Fruit fly (Drosophila melanogaster) whole organism, wandering third instar larva: ENCODE results near the gene CG1801.

Experiments
- Abd-B ChIP-seq: fragments of >200 bp; optimal IDR thresholded peaks from 2 replicates; lab custom pipeline; 2017; ENCODE audit warnings: missing biosample characterization, missing genetic modification characterization
- CG32264 ChIP-seq: fragments of 200-800 bp; sonication (Bioruptor generic); optimal IDR thresholded peaks from 2 replicates; lab custom pipeline; 2016; ENCODE audit warnings: missing biosample characterization, missing genetic modification characterization
- CG9705 ChIP-seq: fragments of 200-800 bp; sonication (Bioruptor generic); optimal IDR thresholded peaks from 2 replicates; lab custom pipeline; 2018; ENCODE audit warnings: missing biosample characterization, mild to moderate bottlenecking, missing genetic modification characterization
- CrebA ChIP-seq: fragments of 200-800 bp; sonication (Bioruptor generic); optimal IDR thresholded peaks from 2 replicates; lab custom pipeline; 2016; ENCODE audit warnings: missing biosample characterization, mild to moderate bottlenecking, missing genetic modification characterization, borderline replicate concordance
- Dfd ChIP-seq: fragments of >200 bp; optimal IDR thresholded peaks from 2 replicates; lab custom pipeline; 2017; ENCODE audit warnings: missing biosample characterization, missing genetic modification characterization
- Dif ChIP-seq: fragments of 200-275, 200-300 bp; sonication (Bioruptor generic); optimal IDR thresholded peaks from 2 replicates; lab custom pipeline; 2018; ENCODE audit warnings: missing biosample characterization, missing genetic modification characterization; ENCODE audit not compliant: partially characterized antibody
- GATAd ChIP-seq: sonication (Bioruptor generic); optimal IDR thresholded peaks from 2 replicates; lab custom pipeline; 2016; ENCODE audit warnings: missing biosample characterization, missing genetic modification characterization
- HLH106 ChIP-seq: fragments of 200-800 bp; optimal IDR thresholded peaks from 3 replicates; lab custom pipeline; 2019; ENCODE audit warnings: missing biosample characterization, mild to moderate bottlenecking, missing genetic modification characterization, moderate library complexity
- Hnf4 ChIP-seq: fragments of 200-800 bp; sonication (Bioruptor generic); optimal IDR thresholded peaks from 2 replicates; lab custom pipeline; 2016; ENCODE audit warnings: missing biosample characterization, mild to moderate bottlenecking, missing genetic modification characterization
- Hr78 ChIP-seq: fragments of >200 bp; optimal IDR thresholded peaks from 2 replicates; lab custom pipeline; 2017; ENCODE audit warnings: missing biosample characterization, missing genetic modification characterization
- Hr83 ChIP-seq: fragments of 200-300 bp; sonication (Bioruptor generic); optimal IDR thresholded peaks from 2 replicates; lab custom pipeline; 2016; ENCODE audit warnings: missing biosample characterization, mild to moderate bottlenecking, missing genetic modification characterization, moderate library complexity; ENCODE audit not compliant: poor library complexity, severe bottlenecking
- Jra ChIP-seq: sonication (Bioruptor generic); optimal IDR thresholded peaks from 2 replicates; lab custom pipeline; 2016; ENCODE audit warnings: missing biosample characterization, missing genetic modification characterization
- Mio ChIP-seq: sonication (Bioruptor generic); optimal IDR thresholded peaks from 2 replicates; lab custom pipeline; 2016; ENCODE audit warnings: missing biosample characterization, missing genetic modification characterization
- Myc ChIP-seq: fragments of >200 bp; optimal IDR thresholded peaks from 2 replicates; lab custom pipeline; 2017
- N ChIP-seq: fragments of >200 bp; optimal IDR thresholded peaks from 2 replicates; lab custom pipeline; 2018; ENCODE audit warnings: missing biosample characterization, missing external identifiers, missing genetic modification characterization
- OdsH ChIP-seq: fragments of 200-800 bp; sonication (Bioruptor generic); optimal IDR thresholded peaks from 2 replicates; lab custom pipeline; 2016; ENCODE audit warnings: missing biosample characterization, mild to moderate bottlenecking, missing genetic modification characterization
- Rel ChIP-seq, 2 experiments: fragments of 200-800 bp; sonication (Bioruptor generic) in 1 of 2; optimal IDR thresholded peaks; 2 replicates in 1 of 2; 3 replicates in 1 of 2; lab custom pipeline; 2016 to 2019; ENCODE audit warnings: mild to moderate bottlenecking in 2 of 2, missing biosample characterization in 2 of 2, missing genetic modification characterization in 2 of 2, moderate library complexity in 1 of 2
- Sp1 ChIP-seq: fragments of 200-800 bp; sonication (Bioruptor generic); optimal IDR thresholded peaks from 3 replicates; lab custom pipeline; 2019; ENCODE audit warnings: missing biosample characterization, mild to moderate bottlenecking, missing genetic modification characterization, moderate library complexity
- Vsx2 ChIP-seq: fragments of 200-300, 225-300 bp; sonication (Bioruptor generic); optimal IDR thresholded peaks from 2 replicates; lab custom pipeline; 2018; ENCODE audit warnings: missing biosample characterization, missing genetic modification characterization; ENCODE audit not compliant: partially characterized antibody
- br ChIP-seq: fragments of 200-800 bp; sonication (Bioruptor generic); optimal IDR thresholded peaks from 2 replicates; lab custom pipeline; 2016; ENCODE audit warnings: missing biosample characterization, missing genetic modification characterization
- brk ChIP-seq: fragments of 200-800 bp; sonication (Bioruptor generic); optimal IDR thresholded peaks from 2 replicates; lab custom pipeline; 2016; ENCODE audit warnings: missing biosample characterization, mild to moderate bottlenecking, missing genetic modification characterization
- dl ChIP-seq, 2 experiments: fragments of 175-275, 200-275 bp in 1 of 2; fragments of 200-275 bp in 1 of 2; sonication (Bioruptor generic); optimal IDR thresholded peaks; lab custom pipeline; 2018; ENCODE audit warnings: mild to moderate bottlenecking in 2 of 2, missing biosample characterization in 2 of 2, missing genetic modification characterization in 2 of 2, moderate library complexity in 2 of 2; ENCODE audit not compliant: partially characterized antibody in 2 of 2, insufficient read depth in 1 of 2
- dmrt93B ChIP-seq: fragments of 200-800 bp; sonication (Bioruptor generic); optimal IDR thresholded peaks from 2 replicates; lab custom pipeline; 2018; ENCODE audit warnings: missing biosample characterization, mild to moderate bottlenecking, missing genetic modification characterization
- dsf ChIP-seq: sonication (Bioruptor generic); optimal IDR thresholded peaks from 2 replicates; lab custom pipeline; 2016; ENCODE audit warnings: missing biosample characterization, missing genetic modification characterization, borderline replicate concordance
- ey ChIP-seq: fragments of 200-800 bp; sonication (Bioruptor generic); optimal IDR thresholded peaks from 2 replicates; lab custom pipeline; 2016; ENCODE audit warnings: missing biosample characterization, missing genetic modification characterization
- foxo ChIP-seq, 2 experiments: fragments of 200-800 bp; sonication (Bioruptor generic); optimal IDR thresholded peaks; 2 replicates in 1 of 2; 3 replicates in 1 of 2; lab custom pipeline; 2016 to 2017; ENCODE audit warnings: missing biosample characterization in 2 of 2, missing genetic modification characterization in 2 of 2
- fru ChIP-seq: fragments of 200-800 bp; sonication (Bioruptor generic); optimal IDR thresholded peaks from 3 replicates; lab custom pipeline; 2016; ENCODE audit warnings: missing biosample characterization, mild to moderate bottlenecking, missing genetic modification characterization
- h ChIP-seq: fragments of 200-800 bp; sonication (Bioruptor generic); optimal IDR thresholded peaks from 3 replicates; lab custom pipeline; 2016; ENCODE audit warnings: missing biosample characterization, mild to moderate bottlenecking, missing genetic modification characterization
- jim ChIP-seq: fragments of 175-275, 200-325 bp; sonication (Bioruptor generic); optimal IDR thresholded peaks from 2 replicates; lab custom pipeline; 2016; ENCODE audit warnings: missing biosample characterization, mild to moderate bottlenecking, missing genetic modification characterization
- lola ChIP-seq: fragments of >200 bp; optimal IDR thresholded peaks from 2 replicates; lab custom pipeline; 2017; ENCODE audit warnings: missing biosample characterization, missing genetic modification characterization
- pan ChIP-seq: fragments of >200 bp; optimal IDR thresholded peaks from 2 replicates; lab custom pipeline; 2017
- psq ChIP-seq: fragments of 200-800 bp; sonication (Bioruptor generic); optimal IDR thresholded peaks from 3 replicates; lab custom pipeline; 2017; ENCODE audit warnings: missing biosample characterization, mild to moderate bottlenecking, missing genetic modification characterization, moderate library complexity
- rgr ChIP-seq: fragments of 200-800 bp; sonication (Bioruptor generic); optimal IDR thresholded peaks from 3 replicates; lab custom pipeline; 2016; ENCODE audit warnings: missing biosample characterization, mild to moderate bottlenecking, missing genetic modification characterization
- sage ChIP-seq: fragments of 200-800 bp; sonication (Bioruptor generic); optimal IDR thresholded peaks from 2 replicates; lab custom pipeline; 2016; ENCODE audit warnings: missing biosample characterization, mild to moderate bottlenecking, missing genetic modification characterization
- sv ChIP-seq: fragments of 200-800 bp; sonication (Bioruptor generic); optimal IDR thresholded peaks from 3 replicates; lab custom pipeline; 2016; ENCODE audit warnings: missing biosample characterization, missing genetic modification characterization
- tai ChIP-seq: sonication (Bioruptor generic); optimal IDR thresholded peaks from 2 replicates; lab custom pipeline; 2016; ENCODE audit warnings: missing biosample characterization, missing genetic modification characterization
- usp ChIP-seq: fragments of >200 bp; optimal IDR thresholded peaks from 2 replicates; lab custom pipeline; 2017; ENCODE audit warnings: missing biosample characterization, missing genetic modification characterization
- woc ChIP-seq: sonication (Bioruptor generic); optimal IDR thresholded peaks from 2 replicates; lab custom pipeline; 2016; ENCODE audit warnings: missing biosample characterization, mild to moderate bottlenecking, missing genetic modification characterization

CG1801 gene

dm6 chrX:21317422-21317821 lies at the start of gene CG1801:
TSS of gene CG1801 (minus strand) at chrX:21317522.
- TF ChIP-seq dsf (GFP tag; lab: Kevin White, UChicago) (no peak), Rel (GFP tag; optimal IDR thresholded peaks at IDR 0.05; lab: Kevin White, UChicago) (no peak), Rel (tag; optimal IDR thresholded peaks at IDR 0.05; lab: Kevin White, UChicago) (no peak), brk (GFP tag; lab: Kevin White, UChicago) (no peak), Abd-B (GFP tag; lab: Kevin White, UChicago) (no peak), Hnf4 (GFP tag; lab: Kevin White, UChicago) (no peak), Jra (no peak), rgr (GFP tag; lab: Kevin White, UChicago) (no peak), ey (GFP tag; lab: Kevin White, UChicago) (no peak), jim (GFP tag; lab: Kevin White, UChicago) (no peak), Dif (GFP tag; lab: Kevin White, UChicago) (no peak), dl (GFP tag; optimal IDR thresholded peaks at IDR 0.05; lab: Kevin White, UChicago; ENCODE audit: insufficient read depth in 1 of 2, partially characterized antibody in 2 of 2) (no peak), Vsx2 (GFP tag; lab: Kevin White, UChicago) (no peak), usp (GFP tag; lab: Kevin White, UChicago) (no peak), fru (GFP tag; lab: Kevin White, UChicago) (no peak), CrebA (GFP tag; lab: Kevin White, UChicago) (no peak), CG9705 (no peak)

- peak; percentile 90 for TF ChIP-seq CG9705
- TF ChIP-seq CG32264 (GFP tag; lab: Kevin White, UChicago): peak; percentile 7
- no peak for TF ChIP-seq pan
- no peak for TF ChIP-seq CrebA (GFP tag; lab: Kevin White, UChicago)
- TF ChIP-seq Hr78: no peak
- TF ChIP-seq lola: no peak
- no peak for TF ChIP-seq Myc (lab: Kevin White, UChicago)
- peak; percentile 28 for TF ChIP-seq Hr83 (GFP tag; lab: Kevin White, UChicago)
- peak; percentile 92 for TF ChIP-seq HLH106 (tag; lab: Kevin White, UChicago)
- TF ChIP-seq rgr (GFP tag; lab: Kevin White, UChicago): peak; percentile 89
- TF ChIP-seq sv (GFP tag; lab: Kevin White, UChicago): peak; percentile 74
- TF ChIP-seq OdsH (GFP tag; lab: Kevin White, UChicago): peak; percentile 87
- TF ChIP-seq woc (GFP tag; lab: Kevin White, UChicago): peak; percentile 61
- TF ChIP-seq Mio (GFP tag; lab: Kevin White, UChicago): no peak
- peak; percentile 94 for TF ChIP-seq Sp1 (GFP tag; lab: Kevin White, UChicago)
- peak; percentile 57 for TF ChIP-seq Hnf4 (GFP tag; lab: Kevin White, UChicago)
- TF ChIP-seq h: peak; percentile 87
- TF ChIP-seq dmrt93B: peak; percentile 89
- peak; percentile 80 for TF ChIP-seq ey (GFP tag; lab: Kevin White, UChicago)
- TF ChIP-seq Dfd: no peak
- no peak for TF ChIP-seq Abd-B (GFP tag; lab: Kevin White, UChicago)
- TF ChIP-seq psq: peak; percentile 79
- peak; percentile 60 for TF ChIP-seq Rel (GFP tag; optimal IDR thresholded peaks at IDR 0.05; lab: Kevin White, UChicago)
- peak; percentile 70 for TF ChIP-seq Rel (tag; optimal IDR thresholded peaks at IDR 0.05; lab: Kevin White, UChicago)
- no peak for TF ChIP-seq jim (GFP tag; lab: Kevin White, UChicago)
- TF ChIP-seq N (GFP tag; lab: Kevin White, UChicago): no peak
- TF ChIP-seq br: peak; percentile 56
- no peak for TF ChIP-seq Vsx2 (GFP tag; lab: Kevin White, UChicago)
- no peak for TF ChIP-seq Jra
- TF ChIP-seq tai (GFP tag; lab: Kevin White, UChicago): no peak
- TF ChIP-seq sage (GFP tag; lab: Kevin White, UChicago): peak; percentile 76
- TF ChIP-seq brk (GFP tag; lab: Kevin White, UChicago): no peak
- TF ChIP-seq usp (GFP tag; lab: Kevin White, UChicago): no peak
- TF ChIP-seq GATAd: no peak
- TF ChIP-seq foxo (GFP tag; optimal IDR thresholded peaks at IDR 0.05; lab: Kevin White, UChicago): peak in 1 of 2 experiments; percentile 92
- no peak for TF ChIP-seq dsf (GFP tag; lab: Kevin White, UChicago)
- peak in 1 of 2 experiments; percentile 26 for TF ChIP-seq dl (GFP tag; optimal IDR thresholded peaks at IDR 0.05; lab: Kevin White, UChicago; ENCODE audit: insufficient read depth in 1 of 2, partially characterized antibody in 2 of 2)
- TF ChIP-seq Dif (GFP tag; lab: Kevin White, UChicago): peak; percentile 52
- peak; percentile 80 for TF ChIP-seq fru (GFP tag; lab: Kevin White, UChicago)
These were observed 49.1 kb upstream of the CG1801 start for dm6 chrX:21366311-21366990.
